Worm (Caenorhabditis elegans) whole organism, early embryonic: ENCODE data around the gene pigs-1.

Experiments used
- B0310.2 ChIP-seq: sonication (generic microtip); optimal IDR thresholded peaks from 2 replicates; lab custom pipeline; 2016; ENCODE audit warnings: mild to moderate bottlenecking, missing genetic modification characterization, missing compliant biosample characterization
- aly-1 ChIP-seq: sonication (generic microtip); optimal IDR thresholded peaks from 2 replicates; lab custom pipeline; 2016; ENCODE audit warnings: missing genetic modification characterization, missing compliant biosample characterization
- ama-1 ChIP-seq: fragments of 150-350 bp; optimal IDR thresholded peaks from 2 replicates; lab custom pipeline; 2014
- ceh-36 ChIP-seq: sonication (generic microtip); optimal IDR thresholded peaks from 2 replicates; lab custom pipeline; 2016; ENCODE audit warnings: missing genetic modification characterization, inconsistent platforms, missing compliant biosample characterization
- ets-7 ChIP-seq: sonication (generic microtip); optimal IDR thresholded peaks from 2 replicates; lab custom pipeline; 2016; ENCODE audit warnings: missing genotype, missing genetic modification characterization, missing compliant biosample characterization
- flt-1 ChIP-seq: fragments of 200-800 bp; sonication (Bioruptor generic); IDR thresholded peaks from 2 replicates; pipeline ENCODE4 v1.3.6; 2022; ENCODE audit warnings: missing genetic modification characterization, missing compliant biosample characterization
- hmbx-1 ChIP-seq: sonication (generic microtip); optimal IDR thresholded peaks from 2 replicates; lab custom pipeline; 2016; ENCODE audit warnings: mild to moderate bottlenecking, missing genetic modification characterization, missing compliant biosample characterization
- hmg-4 ChIP-seq: fragments of 200-800 bp; sonication (Bioruptor generic); optimal IDR thresholded peaks from 2 replicates; lab custom pipeline; 2018; ENCODE audit warnings: mild to moderate bottlenecking, missing genetic modification characterization, missing compliant biosample characterization
- hnd-1 ChIP-seq: sonication (generic microtip); optimal IDR thresholded peaks from 2 replicates; lab custom pipeline; 2016; ENCODE audit warnings: missing genetic modification characterization, missing compliant biosample characterization
- pes-1 ChIP-seq: fragments of 200-800 bp; sonication (Bioruptor generic); IDR thresholded peaks from 2 replicates; pipeline ENCODE4 v1.3.6; 2022; ENCODE audit warnings: missing genetic modification reagents, missing genetic modification characterization, missing compliant biosample characterization
- sea-1 ChIP-seq: fragments of 200-800 bp; sonication (Bioruptor generic); conservative IDR thresholded peaks from 2 replicates; pipeline ENCODE4 v1.3.6; 2022; ENCODE audit warnings: missing genetic modification characterization, missing compliant biosample characterization
- tra-4 ChIP-seq: sonication (generic microtip); optimal IDR thresholded peaks from 2 replicates; lab custom pipeline; 2017; ENCODE audit warnings: missing genetic modification characterization, missing compliant biosample characterization

DNA sequence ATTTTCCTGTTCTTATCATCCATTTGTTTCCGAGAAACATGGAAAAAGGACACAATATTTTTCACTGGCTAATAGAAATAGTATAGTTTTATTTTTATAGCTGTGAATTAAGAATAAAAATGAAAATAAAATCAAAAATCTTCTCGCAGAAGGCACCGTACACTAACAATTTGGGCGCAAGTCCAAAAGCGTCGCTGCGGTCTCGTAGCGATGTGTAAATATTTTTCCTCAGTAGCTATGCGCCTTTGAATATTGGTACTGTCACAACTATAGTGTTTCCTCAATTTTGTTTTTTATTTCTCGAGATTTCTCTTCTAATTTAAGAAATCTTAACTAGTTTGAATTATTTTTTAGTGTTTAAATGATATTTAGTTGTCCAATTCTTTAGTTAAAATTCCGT lies 8.2 kb upstream of the pigs-1 start:
- TF ChIP-seq aly-1 (tag; lab: Kevin White, UChicago) (no peak), B0310.2 (no peak), hmg-4 (no peak), ets-7 (tag; lab: Kevin White, UChicago) (no peak), sea-1 (GFP tag; lab: Robert Waterston, UW) (no peak), hmbx-1 (no peak), ceh-36 (no peak), tra-4 (tag; lab: Kevin White, UChicago) (no peak), hnd-1 (no peak), ama-1 (lab: Kevin White, UChicago) (no peak), flt-1 (GFP tag; lab: Robert Waterston, UW) (no peak), pes-1 (GFP tag; lab: Robert Waterston, UW) (no peak)
